Fruit fly (Drosophila melanogaster) whole organism, embryonic: ENCODE results near the gene crol.

ENCODE experiments used
- CG10267 ChIP-seq: fragments of 200-800 bp; sonication (Bioruptor generic); optimal IDR thresholded peaks from 2 replicates; lab custom pipeline; 2018; ENCODE audit warnings: missing biosample characterization, mild to moderate bottlenecking, missing genetic modification characterization, moderate library complexity
- CG11085 ChIP-seq: fragments of 200-800 bp; sonication (Bioruptor generic); IDR thresholded peaks from 2 replicates; pipeline ENCODE4 v1.3.6; 2022; ENCODE audit warnings: missing biosample characterization, missing genetic modification characterization
- CG11093 ChIP-seq: fragments of 200-800 bp; sonication (Bioruptor generic); IDR thresholded peaks from 3 replicates; pipeline ENCODE4 v1.3.6; 2022; ENCODE audit warnings: missing biosample characterization, missing genetic modification characterization
- CG1233 ChIP-seq: fragments of 200-800 bp; sonication (Bioruptor generic); optimal IDR thresholded peaks from 4 replicates; lab custom pipeline; 2018; ENCODE audit warnings: missing biosample characterization, mild to moderate bottlenecking, missing genetic modification characterization
- CG12942 ChIP-seq: fragments of 200-800 bp; sonication (Bioruptor generic); optimal IDR thresholded peaks from 3 replicates; lab custom pipeline; 2016; ENCODE audit warnings: missing biosample characterization, missing genetic modification characterization
- CG13775 ChIP-seq: fragments of 200-800 bp; sonication (Bioruptor generic); optimal IDR thresholded peaks from 3 replicates; lab custom pipeline; 2017; ENCODE audit warnings: missing biosample characterization, mild to moderate bottlenecking, missing genetic modification characterization
- CG15011 ChIP-seq: fragments of 200-800 bp; sonication (Bioruptor generic); optimal IDR thresholded peaks from 3 replicates; lab custom pipeline; 2018; ENCODE audit warnings: missing biosample characterization, mild to moderate bottlenecking, missing genetic modification characterization
- CG2199 ChIP-seq: fragments of 200-800 bp; sonication (Bioruptor generic); IDR thresholded peaks from 3 replicates; pipeline ENCODE4 v1.3.6; 2022; ENCODE audit warnings: missing biosample characterization, missing genetic modification characterization
- CG2202 ChIP-seq: fragments of 200-800 bp; sonication (Bioruptor generic); optimal IDR thresholded peaks from 2 replicates; lab custom pipeline; 2018; ENCODE audit warnings: missing biosample characterization, mild to moderate bottlenecking, missing genetic modification characterization
- CG2712 ChIP-seq: fragments of 200-800 bp; optimal IDR thresholded peaks from 3 replicates; lab custom pipeline; 2019; ENCODE audit warnings: missing biosample characterization, mild to moderate bottlenecking, missing genetic modification characterization, moderate library complexity
- CG30020 ChIP-seq: fragments of 200-800 bp; optimal IDR thresholded peaks from 2 replicates; lab custom pipeline; 2019; ENCODE audit warnings: missing biosample characterization, mild to moderate bottlenecking, missing genetic modification characterization, moderate library complexity
- CG31388 ChIP-seq: fragments of 200-800 bp; sonication (Bioruptor generic); optimal IDR thresholded peaks from 2 replicates; lab custom pipeline; 2016; ENCODE audit warnings: missing biosample characterization, missing genetic modification characterization
- CG34422 ChIP-seq: fragments of 200-800 bp; sonication (Bioruptor generic); IDR thresholded peaks from 3 replicates; pipeline ENCODE4 v1.3.6; 2022; ENCODE audit warnings: missing biosample characterization, missing genetic modification characterization
- CG4282 ChIP-seq: fragments of 200-800 bp; sonication (Bioruptor generic); optimal IDR thresholded peaks from 2 replicates; lab custom pipeline; 2016; ENCODE audit warnings: missing biosample characterization, missing genetic modification characterization
- CG6689 ChIP-seq: fragments of 200-800 bp; sonication (Bioruptor generic); IDR thresholded peaks from 2 replicates; pipeline ENCODE4 v1.3.6; 2022; ENCODE audit warnings: missing biosample characterization, missing genetic modification characterization
- CG7987 ChIP-seq: fragments of 200-800 bp; sonication (Bioruptor generic); optimal IDR thresholded peaks from 2 replicates; lab custom pipeline; 2018; ENCODE audit warnings: missing biosample characterization, mild to moderate bottlenecking, missing genetic modification characterization, moderate library complexity
- CG8388 ChIP-seq: fragments of 200-800 bp; sonication (Bioruptor generic); optimal IDR thresholded peaks from 2 replicates; lab custom pipeline; 2019; ENCODE audit warnings: missing biosample characterization, mild to moderate bottlenecking, missing genetic modification characterization, moderate library complexity
- CHES-1-like ChIP-seq: fragments of 200-800 bp; sonication (Bioruptor generic); optimal IDR thresholded peaks from 2 replicates; lab custom pipeline; 2016; ENCODE audit warnings: missing biosample characterization, missing genetic modification characterization
- Camta ChIP-seq: fragments of 200-800 bp; sonication (Bioruptor generic); optimal IDR thresholded peaks from 2 replicates; lab custom pipeline; 2016; ENCODE audit warnings: missing biosample characterization, missing genetic modification characterization
- Dip2 ChIP-seq: fragments of 200-800 bp; sonication (Bioruptor generic); IDR thresholded peaks from 2 replicates; pipeline ENCODE4 v1.3.6; 2022; ENCODE audit warnings: missing biosample characterization, missing genetic modification characterization
- E2f2 ChIP-seq: fragments of 200-800 bp; sonication (Bioruptor generic); IDR thresholded peaks from 2 replicates; pipeline ENCODE4 v1.3.6; 2022; ENCODE audit warnings: missing biosample characterization, missing genetic modification characterization
- Ets97D ChIP-seq: fragments of 200-800 bp; sonication (Bioruptor generic); optimal IDR thresholded peaks from 3 replicates; lab custom pipeline; 2016; ENCODE audit warnings: missing biosample characterization, missing genetic modification characterization
- Hmx ChIP-seq: fragments of 200-800 bp; sonication (Bioruptor generic); optimal IDR thresholded peaks from 2 replicates; lab custom pipeline; 2016; ENCODE audit warnings: missing biosample characterization, missing genetic modification characterization
- Neu2 ChIP-seq: fragments of 200-800 bp; sonication (Bioruptor generic); optimal IDR thresholded peaks from 3 replicates; lab custom pipeline; 2016; ENCODE audit warnings: missing biosample characterization, missing genetic modification characterization, borderline replicate concordance
- Scr ChIP-seq: fragments of 200-800 bp; sonication (Bioruptor generic); IDR thresholded peaks from 2 replicates; pipeline ENCODE4 v1.3.6; 2022; ENCODE audit warnings: missing biosample characterization, missing genetic modification characterization; ENCODE audit not compliant: partially characterized antibody
- TFAM ChIP-seq: fragments of 200-800 bp; sonication (Bioruptor generic); optimal IDR thresholded peaks from 2 replicates; lab custom pipeline; 2017; ENCODE audit warnings: missing biosample characterization, missing genetic modification characterization, inconsistent platforms
- Tbp ChIP-seq: fragments of >200 bp; optimal IDR thresholded peaks from 2 replicates; lab custom pipeline; 2018; ENCODE audit warnings: missing biosample characterization, missing genetic modification characterization
- Usf ChIP-seq: fragments of 200-800 bp; sonication (Bioruptor generic); optimal IDR thresholded peaks from 2 replicates; lab custom pipeline; 2017; ENCODE audit warnings: missing genotype, missing biosample characterization, missing genetic modification characterization
- YL-1 ChIP-seq: fragments of 200-800 bp; sonication (Bioruptor generic); optimal IDR thresholded peaks from 3 replicates; lab custom pipeline; 2017; ENCODE audit warnings: missing biosample characterization, mild to moderate bottlenecking, missing genetic modification characterization
- ap ChIP-seq: fragments of 200-800 bp; sonication (Bioruptor generic); IDR thresholded peaks from 2 replicates; pipeline ENCODE4 v1.3.6; 2022; ENCODE audit warnings: missing biosample characterization, missing genetic modification characterization
- cas ChIP-seq: fragments of 200-800 bp; sonication (Bioruptor generic); IDR thresholded peaks from 2 replicates; pipeline ENCODE4 v1.3.6; 2022; ENCODE audit warnings: missing biosample characterization, missing genetic modification characterization
- danr ChIP-seq: fragments of 200-800 bp; sonication (Bioruptor generic); IDR thresholded peaks from 2 replicates; pipeline ENCODE4 v1.3.6; 2022; ENCODE audit warnings: missing biosample characterization, missing genetic modification characterization
- ems ChIP-seq: fragments of 200-800 bp; sonication (Bioruptor generic); optimal IDR thresholded peaks from 3 replicates; lab custom pipeline; 2016; ENCODE audit warnings: missing biosample characterization, missing genetic modification characterization
- gcm2 ChIP-seq: fragments of 200-800 bp; sonication (Bioruptor generic); optimal IDR thresholded peaks from 2 replicates; lab custom pipeline; 2016; ENCODE audit warnings: missing biosample characterization, missing genetic modification characterization
- gfzf ChIP-seq: fragments of 200-800 bp; sonication (Bioruptor generic); optimal IDR thresholded peaks from 2 replicates; lab custom pipeline; 2016; ENCODE audit warnings: missing biosample characterization, mild to moderate bottlenecking, missing genetic modification characterization, moderate library complexity
- gro ChIP-seq: fragments of 200-800 bp; sonication (Bioruptor generic); optimal IDR thresholded peaks from 2 replicates; lab custom pipeline; 2016; ENCODE audit warnings: missing biosample characterization, missing genetic modification characterization
- jigr1 ChIP-seq: fragments of 200-800 bp; sonication (Bioruptor generic); IDR thresholded peaks from 3 replicates; pipeline ENCODE4 v1.3.6; 2022; ENCODE audit warnings: missing biosample characterization, missing genetic modification characterization
- kni ChIP-seq: fragments of 200-800 bp; sonication (Bioruptor generic); optimal IDR thresholded peaks from 3 replicates; lab custom pipeline; 2017; ENCODE audit warnings: mild to moderate bottlenecking, missing biosample characterization, missing genetic modification reagents, missing genetic modification characterization
- org-1 ChIP-seq: fragments of 200-800 bp; sonication (Bioruptor generic); optimal IDR thresholded peaks from 2 replicates; lab custom pipeline; 2017; ENCODE audit warnings: missing biosample characterization, missing genetic modification characterization
- pros ChIP-seq: fragments of 200-800 bp; sonication (Bioruptor generic); optimal IDR thresholded peaks from 3 replicates; lab custom pipeline; 2019; ENCODE audit warnings: missing biosample characterization, mild to moderate bottlenecking, missing genetic modification characterization, moderate library complexity
- schlank ChIP-seq: fragments of 200-800 bp; sonication (Bioruptor generic); optimal IDR thresholded peaks from 2 replicates; lab custom pipeline; 2018; ENCODE audit warnings: missing biosample characterization, mild to moderate bottlenecking, missing genetic modification characterization
- sqz ChIP-seq: fragments of 200-800 bp; sonication (Bioruptor generic); optimal IDR thresholded peaks from 3 replicates; lab custom pipeline; 2018; ENCODE audit warnings: missing biosample characterization, mild to moderate bottlenecking, missing genetic modification characterization
- sr ChIP-seq: fragments of 200-800 bp; sonication (Bioruptor generic); IDR thresholded peaks from 3 replicates; pipeline ENCODE4 v1.3.6; 2022; ENCODE audit warnings: missing biosample characterization, missing genetic modification characterization
- ssp ChIP-seq: fragments of 200-800 bp; sonication (Bioruptor generic); IDR thresholded peaks from 2 replicates; pipeline ENCODE4 v1.3.6; 2022; ENCODE audit warnings: missing biosample characterization, missing genetic modification characterization
- sug ChIP-seq: fragments of 200-800 bp; optimal IDR thresholded peaks from 2 replicates; lab custom pipeline; 2019; ENCODE audit warnings: missing biosample characterization, mild to moderate bottlenecking, missing genetic modification characterization, moderate library complexity
- unpg ChIP-seq: fragments of 200-800 bp; sonication (Bioruptor generic); optimal IDR thresholded peaks from 3 replicates; lab custom pipeline; 2018; ENCODE audit warnings: missing biosample characterization, mild to moderate bottlenecking, missing genetic modification characterization, moderate library complexity
- usp ChIP-seq: fragments of >200 bp; optimal IDR thresholded peaks from 2 replicates; lab custom pipeline; 2017; ENCODE audit warnings: missing biosample characterization, missing genetic modification characterization
- vnd ChIP-seq: fragments of 200-800 bp; sonication (Bioruptor generic); IDR thresholded peaks from 3 replicates; pipeline ENCODE4 v1.3.6; 2022; ENCODE audit warnings: missing biosample characterization, missing genetic modification characterization; ENCODE audit not compliant: partially characterized antibody
- wdn ChIP-seq: fragments of 200-800 bp; sonication (Bioruptor generic); IDR thresholded peaks from 2 replicates; pipeline ENCODE4 v1.3.6; 2022; ENCODE audit warnings: missing biosample characterization, missing genetic modification characterization
- wek ChIP-seq: fragments of 200-800 bp; sonication (Bioruptor generic); optimal IDR thresholded peaks from 3 replicates; lab custom pipeline; 2018; ENCODE audit warnings: missing biosample characterization, mild to moderate bottlenecking, missing genetic modification characterization, moderate library complexity

Gene crol

dm6 chr2L:11806701-11807674 is 2.2 kb downstream of the crol start (continued):
- peak; percentile 73 for TF ChIP-seq gro (GFP tag; lab: Kevin White, UChicago)
- TF ChIP-seq ems, result no peak
- no peak for TF ChIP-seq CG6689 (GFP tag; lab: Robert Waterston, UW)
- TF ChIP-seq CG4282 (GFP tag; lab: Kevin White, UChicago), result no peak
- TF ChIP-seq jigr1 (GFP tag; lab: Robert Waterston, UW), result no peak
- TF ChIP-seq CG34422 (GFP tag; lab: Robert Waterston, UW), result peak; percentile 13; the same call in 1 of the 3 replicates
- TF ChIP-seq Tbp, result no peak
- no peak for TF ChIP-seq Dip2 (GFP tag; lab: Robert Waterston, UW)
- peak; percentile 24 for TF ChIP-seq CHES-1-like
- TF ChIP-seq sqz (GFP tag; lab: Kevin White, UChicago), result peak; percentile 95
- no peak for TF ChIP-seq ap (GFP tag; lab: Robert Waterston, UW)
- no peak for TF ChIP-seq Camta (GFP tag; lab: Kevin White, UChicago)
- TF ChIP-seq CG11085 (GFP tag; lab: Robert Waterston, UW), result no peak
- TF ChIP-seq wdn (GFP tag; lab: Robert Waterston, UW), result 0 out of 2 replicates have a peak, but pooled peaks have one; percentile 8
- peak; percentile 87 for TF ChIP-seq sug
- no peak for TF ChIP-seq CG1233 (GFP tag; lab: Kevin White, UChicago)
- no peak for TF ChIP-seq CG30020
- TF ChIP-seq CG8388 (GFP tag; lab: Kevin White, UChicago), result no peak
- peak; percentile 33 for TF ChIP-seq CG2712 (tag; lab: Kevin White, UChicago)
- no peak for TF ChIP-seq schlank (tag; lab: Kevin White, UChicago)
- no peak for TF ChIP-seq org-1 (GFP tag; lab: Kevin White, UChicago)
- TF ChIP-seq E2f2 (GFP tag; lab: Robert Waterston, UW), result no peak
- TF ChIP-seq CG10267, result no peak
- TF ChIP-seq kni (GFP tag; lab: Kevin White, UChicago), result peak; percentile 63
- TF ChIP-seq CG2202 (tag; lab: Kevin White, UChicago), result no peak
- TF ChIP-seq Usf (GFP tag; lab: Kevin White, UChicago), result no peak
- TF ChIP-seq cas (GFP tag; lab: Robert Waterston, UW), result no peak
- TF ChIP-seq usp, result no peak
- no peak for TF ChIP-seq Neu2 (GFP tag; lab: Kevin White, UChicago)
- no peak for TF ChIP-seq sr (GFP tag; lab: Robert Waterston, UW)
- no peak for TF ChIP-seq CG13775
- no peak for TF ChIP-seq ssp (GFP tag; lab: Robert Waterston, UW)
- TF ChIP-seq CG2199, result peak; percentile 72; the same call in 2 of the 3 replicates
- TF ChIP-seq CG7987 (GFP tag; lab: Kevin White, UChicago), result peak; percentile 35
- no peak for TF ChIP-seq CG12942 (GFP tag; lab: Kevin White, UChicago)
- no peak for TF ChIP-seq wek (GFP tag; lab: Kevin White, UChicago)
- no peak for TF ChIP-seq unpg (GFP tag; lab: Kevin White, UChicago)
- TF ChIP-seq Ets97D (GFP tag; lab: Kevin White, UChicago), result no peak
- no peak for TF ChIP-seq danr (GFP tag; lab: Robert Waterston, UW)
- TF ChIP-seq gcm2 (GFP tag; lab: Kevin White, UChicago), result no peak
- no peak for TF ChIP-seq vnd
- no peak for TF ChIP-seq CG11093 (GFP tag; lab: Robert Waterston, UW)
- no peak for TF ChIP-seq CG15011 (GFP tag; lab: Kevin White, UChicago)
- TF ChIP-seq TFAM (GFP tag; lab: Kevin White, UChicago), result no peak
- TF ChIP-seq Hmx, result no peak
- peak; percentile 88 for TF ChIP-seq pros (GFP tag; lab: Kevin White, UChicago)
- TF ChIP-seq gfzf (GFP tag; lab: Kevin White, UChicago), result no peak
- TF ChIP-seq CG31388 (GFP tag; lab: Kevin White, UChicago), result no peak
- peak; percentile 17 for TF ChIP-seq Scr (GFP tag; lab: Robert Waterston, UW)
- peak; percentile 1 for TF ChIP-seq YL-1 (GFP tag; lab: Kevin White, UChicago)
